Worm (Caenorhabditis elegans): ENCODE measurements around the gene glb-1.

Gene glb-1

DNA sequence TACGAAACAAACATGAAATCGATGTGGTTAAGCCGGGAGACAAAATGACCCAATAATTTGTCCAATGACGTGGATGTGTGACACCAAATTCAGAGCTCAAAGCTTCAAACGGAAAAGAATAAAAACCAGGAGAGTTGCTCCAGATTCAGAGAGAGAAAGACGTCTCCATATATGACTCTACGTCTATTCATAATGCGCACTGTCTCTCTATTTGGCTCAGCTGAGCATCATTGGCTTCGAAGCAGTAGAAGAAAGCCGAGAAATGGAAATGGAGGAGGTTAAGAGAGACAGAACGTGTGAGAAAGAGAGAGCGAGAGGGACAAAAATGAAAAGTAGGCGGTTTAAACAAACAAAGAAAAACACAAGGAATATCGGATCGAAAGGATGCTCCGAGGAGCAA lies 36.8 kb downstream of the glb-1 start:
- TF ChIP-seq nhr-76 (tag; optimal IDR thresholded peaks at IDR 0.05) (no peak), snpc-4 (tag; optimal IDR thresholded peaks at IDR 0.05) (no peak), fkh-2 (tag; optimal IDR thresholded peaks at IDR 0.05) (no peak), hmg-11 (tag; optimal IDR thresholded peaks at IDR 0.05) (peak; percentile 24), nhr-77 (tag; optimal IDR thresholded peaks at IDR 0.05) (no peak), ceh-9 (tag; optimal IDR thresholded peaks at IDR 0.05) (no peak), ztf-4 (tag; optimal IDR thresholded peaks at IDR 0.05) (no peak), R02D3.7 (tag; optimal IDR thresholded peaks at IDR 0.05) (no peak), elt-1 (tag; optimal IDR thresholded peaks at IDR 0.05) (no peak), lin-39 (tag; optimal IDR thresholded peaks at IDR 0.05) (peak; percentile 78), nhr-67 (tag; optimal IDR thresholded peaks at IDR 0.05) (no peak), jun-1 (tag; optimal IDR thresholded peaks at IDR 0.05) (no peak), nfya-1 (tag; optimal IDR thresholded peaks at IDR 0.05; ENCODE audit: insufficient read depth) (peak; percentile 45), tbx-2 (tag; optimal IDR thresholded peaks at IDR 0.05) (no peak), ZK546.5 (tag; optimal IDR thresholded peaks at IDR 0.05) (no peak), fkh-10 (GFP tag; optimal IDR thresholded peaks at IDR 0.05) (no peak), pha-4 (tag; optimal IDR thresholded peaks at IDR 0.05) (peak; percentile 36)

DNA sequence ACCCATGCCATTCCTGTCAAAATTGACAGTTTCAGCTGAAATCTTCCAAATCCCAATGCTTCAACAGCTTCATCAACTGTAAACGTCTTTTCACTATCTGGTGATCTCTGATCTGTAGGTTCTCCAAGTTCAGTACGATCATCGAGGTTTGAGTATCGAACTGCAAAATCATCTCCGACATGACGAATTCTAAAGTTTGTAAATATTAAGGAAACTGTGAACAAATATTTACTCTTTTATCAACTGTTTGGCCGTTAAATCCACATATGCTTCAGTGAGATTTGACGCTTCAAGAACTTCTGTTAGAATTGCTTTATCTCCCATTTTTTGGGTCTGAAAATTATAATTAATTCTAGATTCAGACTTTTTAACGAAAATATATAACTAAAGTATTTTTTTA lies 37.9 kb downstream of the glb-1 start, which contains the start of gene svop-1:
TSS of gene svop-1 (minus strand) at position 339 of the 400 bp plus-strand sequence.
- TF ChIP-seq eor-1 (tag; optimal IDR thresholded peaks at IDR 0.05), result no peak
- peak; percentile 51 for TF ChIP-seq pha-4 (tag; optimal IDR thresholded peaks at IDR 0.05)

DNA sequence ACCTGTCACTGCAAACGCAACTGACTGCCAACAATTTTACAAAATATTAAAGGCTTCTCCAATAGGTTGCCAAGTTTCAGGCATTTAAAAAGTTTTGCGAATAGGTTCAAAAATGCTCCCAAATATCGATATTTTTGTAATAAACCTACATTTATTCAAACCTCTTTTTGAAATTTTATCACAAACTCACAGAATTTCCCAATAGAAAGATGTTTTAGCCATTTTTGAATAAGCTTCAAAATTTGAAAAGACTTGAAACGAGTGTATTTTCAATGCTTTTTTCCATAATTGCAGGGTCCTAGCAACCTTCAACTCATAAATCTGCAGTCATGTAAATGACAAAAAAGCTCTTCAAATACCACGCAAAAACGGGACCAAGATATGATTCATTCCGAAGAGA lies 40.8 kb downstream of the glb-1 start:
- TF ChIP-seq unc-39 (tag; optimal IDR thresholded peaks at IDR 0.05), result no peak
- TF ChIP-seq snpc-4 (tag; optimal IDR thresholded peaks at IDR 0.05), result no peak
- no peak for TF ChIP-seq unc-62 (GFP tag; optimal IDR thresholded peaks at IDR 0.05)
- no peak for TF ChIP-seq sea-2 (GFP tag; optimal IDR thresholded peaks at IDR 0.05)
- TF ChIP-seq lsy-12 (tag; optimal IDR thresholded peaks at IDR 0.05), result no peak
- TF ChIP-seq aly-2 (tag; optimal IDR thresholded peaks at IDR 0.05), result no peak
- no peak for TF ChIP-seq hmg-11 (tag; optimal IDR thresholded peaks at IDR 0.05)
- no peak for TF ChIP-seq ama-1 (optimal IDR thresholded peaks at IDR 0.05)
- TF ChIP-seq nhr-23 (tag; optimal IDR thresholded peaks at IDR 0.05), result no peak
- no peak for TF ChIP-seq nhr-76 (tag; optimal IDR thresholded peaks at IDR 0.05)

DNA sequence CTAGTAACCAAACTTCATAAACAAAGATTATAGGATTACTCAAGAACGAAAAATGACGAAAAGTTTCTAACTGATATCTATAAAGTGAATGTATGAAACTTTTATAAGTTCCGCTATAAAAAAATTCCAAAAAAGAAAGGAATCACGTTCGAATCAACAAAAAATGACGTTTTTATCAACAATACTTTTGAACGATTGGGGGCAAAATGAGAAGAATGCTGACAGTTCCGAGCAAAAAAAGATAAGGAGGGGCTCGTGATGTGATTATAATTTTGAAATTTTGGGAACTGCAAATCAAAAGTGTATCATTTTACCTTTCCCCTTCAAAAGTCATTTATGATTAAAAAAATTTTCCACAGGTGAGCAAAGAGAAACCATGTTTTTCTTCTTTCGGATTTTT lies 44.1 kb downstream of the glb-1 start:
- TF ChIP-seq elt-2 (tag; optimal IDR thresholded peaks at IDR 0.05) (peak; percentile 93), pqm-1 (tag; optimal IDR thresholded peaks at IDR 0.05) (peak; percentile 70), nhr-43 (tag; optimal IDR thresholded peaks at IDR 0.05; ENCODE audit: poor library complexity, severe bottlenecking) (no peak), jun-1 (tag; optimal IDR thresholded peaks at IDR 0.05) (peak; percentile 23), pha-4 (tag; optimal IDR thresholded peaks at IDR 0.05) (peak; percentile 52), eor-1 (tag; optimal IDR thresholded peaks at IDR 0.05) (no peak), nhr-12 (tag; optimal IDR thresholded peaks at IDR 0.05) (no peak)

DNA sequence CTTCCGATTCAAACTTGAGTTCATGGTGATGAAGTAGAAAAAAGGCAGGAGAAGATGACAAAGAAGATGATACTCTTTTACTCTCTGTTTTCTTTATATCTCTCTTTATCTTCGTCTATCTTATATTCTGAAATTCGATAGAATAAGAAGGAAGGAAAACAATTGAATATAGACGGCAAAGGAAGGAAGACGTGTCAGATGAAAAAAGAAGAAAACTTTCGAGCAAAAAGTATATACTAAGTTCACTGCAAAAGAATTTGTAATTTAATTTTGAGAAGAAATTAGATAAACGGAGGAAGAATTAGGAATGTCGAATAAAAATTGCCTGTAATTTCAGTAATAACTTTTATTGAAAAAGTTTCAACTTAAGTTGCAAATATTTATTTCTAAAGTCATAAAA lies 46.1 kb downstream of the glb-1 start, which contains the start of gene K01F9.2:
TSS of gene K01F9.2 (minus strand) at position 127 of the 400 bp plus-strand sequence.
- TF ChIP-seq fkh-10 (GFP tag; optimal IDR thresholded peaks at IDR 0.05), result peak; percentile 96
- TF ChIP-seq nhr-28 (tag; optimal IDR thresholded peaks at IDR 0.05), result no peak

DNA sequence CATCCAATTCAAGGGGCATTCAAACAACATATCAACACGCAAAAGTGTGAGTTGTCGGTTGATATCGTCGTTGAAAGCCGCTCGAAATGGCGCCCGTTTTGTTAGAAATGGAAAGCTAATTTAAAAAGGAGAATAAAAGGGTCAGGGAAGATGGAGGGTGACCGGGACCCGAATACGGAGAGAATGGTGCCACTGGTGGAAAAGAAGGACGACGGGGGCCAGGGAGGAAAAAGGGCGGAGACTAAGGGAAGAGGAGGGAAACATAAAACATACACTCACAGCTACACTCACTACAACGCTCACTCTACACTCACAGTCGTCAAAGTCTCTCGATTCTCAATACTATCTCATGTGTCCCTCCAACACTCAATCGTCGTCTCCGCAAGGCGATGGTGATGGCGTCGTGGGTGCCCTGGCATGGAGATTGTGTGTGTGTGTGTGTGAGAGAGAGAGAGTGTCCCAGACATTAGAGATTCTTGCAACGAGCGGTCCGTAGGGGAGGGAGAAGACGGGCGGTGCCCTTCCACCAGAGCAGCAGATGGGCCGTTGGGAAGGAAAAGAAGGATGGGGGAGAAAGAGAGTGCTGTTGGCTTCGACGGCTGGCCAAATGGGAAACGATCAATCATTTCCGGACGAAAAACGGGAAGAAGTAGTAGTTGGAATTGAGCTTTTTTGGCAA lies 49.0 kb downstream of the glb-1 start:
- TF ChIP-seq elt-3 (tag; optimal IDR thresholded peaks at IDR 0.05), result no peak
- TF ChIP-seq nfya-1 (tag; optimal IDR thresholded peaks at IDR 0.05; ENCODE audit: insufficient read depth), result peak; percentile 93
- no peak for TF ChIP-seq fos-1 (tag; optimal IDR thresholded peaks at IDR 0.05)
- TF ChIP-seq ceh-82 (tag; optimal IDR thresholded peaks at IDR 0.05), result no peak
- peak; percentile 21 for TF ChIP-seq fkh-2 (tag; optimal IDR thresholded peaks at IDR 0.05)
- no peak for TF ChIP-seq skn-1 (tag; optimal IDR thresholded peaks at IDR 0.05)
- no peak for TF ChIP-seq ceh-9 (tag; optimal IDR thresholded peaks at IDR 0.05)
- TF ChIP-seq egl-5 (tag; optimal IDR thresholded peaks at IDR 0.05), result peak; percentile 68
- no peak for TF ChIP-seq ztf-4 (tag; optimal IDR thresholded peaks at IDR 0.05)
- peak; percentile 79 for TF ChIP-seq elt-1 (tag; optimal IDR thresholded peaks at IDR 0.05)
- no peak for TF ChIP-seq nhr-237 (tag; optimal IDR thresholded peaks at IDR 0.05)
- peak; percentile 30 for TF ChIP-seq snpc-4 (tag; optimal IDR thresholded peaks at IDR 0.05)
- TF ChIP-seq nhr-25 (tag; optimal IDR thresholded peaks at IDR 0.05), result no peak
- no peak for TF ChIP-seq mml-1 (tag; optimal IDR thresholded peaks at IDR 0.05)
- no peak for TF ChIP-seq nhr-76 (tag; optimal IDR thresholded peaks at IDR 0.05)
- no peak for TF ChIP-seq elt-2 (tag; optimal IDR thresholded peaks at IDR 0.05)
- peak; percentile 46 for TF ChIP-seq zag-1 (tag; optimal IDR thresholded peaks at IDR 0.05)
- TF ChIP-seq fkh-10 (GFP tag; optimal IDR thresholded peaks at IDR 0.05), result peak; percentile 88
- no peak for TF ChIP-seq eor-1 (tag; optimal IDR thresholded peaks at IDR 0.05)
- TF ChIP-seq sea-2 (GFP tag; optimal IDR thresholded peaks at IDR 0.05), result peak; percentile 57
- TF ChIP-seq lsy-12 (tag; optimal IDR thresholded peaks at IDR 0.05), result peak; percentile 22
- TF ChIP-seq ama-1 (optimal IDR thresholded peaks at IDR 0.05), result peak; percentile 88
- TF ChIP-seq ceh-28 (tag; optimal IDR thresholded peaks at IDR 0.05), result no peak
- TF ChIP-seq mdl-1 (tag; optimal IDR thresholded peaks at IDR 0.05), result no peak
- peak; percentile 37 for TF ChIP-seq nhr-43 (tag; optimal IDR thresholded peaks at IDR 0.05; ENCODE audit: poor library complexity, severe bottlenecking)

All from whole organism, L3 larva.